Fruit fly (Drosophila melanogaster) whole organism, embryonic: ENCODE results near the gene CG32537.
A peak's percentile ranks its signal among the peaks of the same experiment; 100 is the strongest.

Source experiments
- Blimp-1 ChIP-seq: fragments of 200-800 bp; sonication (Bioruptor generic); optimal IDR thresholded peaks from 3 replicates; lab custom pipeline; 2018; ENCODE audit warnings: missing biosample characterization, missing genetic modification characterization, mild to moderate bottlenecking, moderate library complexity, missing genetic modification reagents
- CG10267 ChIP-seq: fragments of 200-800 bp; sonication (Bioruptor generic); optimal IDR thresholded peaks from 2 replicates; lab custom pipeline; 2018; ENCODE audit warnings: missing biosample characterization, mild to moderate bottlenecking, missing genetic modification characterization, moderate library complexity
- CG10979 ChIP-seq: fragments of 200-800 bp; sonication (Bioruptor generic); optimal IDR thresholded peaks from 2 replicates; lab custom pipeline; 2018; ENCODE audit warnings: missing biosample characterization, mild to moderate bottlenecking, missing genetic modification characterization, moderate library complexity
- CG11695 ChIP-seq: fragments of 200-800 bp; sonication (Bioruptor generic); IDR thresholded peaks from 3 replicates; pipeline ENCODE4 v1.3.6; 2022; ENCODE audit warnings: missing biosample characterization, missing genetic modification characterization
- CG11696 ChIP-seq: fragments of 200-800 bp; sonication (Bioruptor generic); IDR thresholded peaks from 2 replicates; pipeline ENCODE4 v1.3.6; 2022; ENCODE audit warnings: missing biosample characterization, missing genetic modification characterization
- CG12391 ChIP-seq: fragments of 200-800 bp; sonication (Bioruptor generic); optimal IDR thresholded peaks from 3 replicates; lab custom pipeline; 2018; ENCODE audit warnings: missing biosample characterization, mild to moderate bottlenecking, missing genetic modification characterization, moderate library complexity
- CG12659 ChIP-seq: fragments of 200-800 bp; sonication (Bioruptor generic); optimal IDR thresholded peaks from 3 replicates; lab custom pipeline; 2017; ENCODE audit warnings: mild to moderate bottlenecking, missing biosample characterization, missing genetic modification reagents, missing genetic modification characterization
- CG12769 ChIP-seq: fragments of 200-800 bp; sonication (Bioruptor generic); optimal IDR thresholded peaks from 2 replicates; lab custom pipeline; 2019; ENCODE audit warnings: missing biosample characterization, mild to moderate bottlenecking, missing genetic modification characterization, moderate library complexity
- CG13424 ChIP-seq: fragments of 200-800 bp; sonication (Bioruptor generic); optimal IDR thresholded peaks from 2 replicates; lab custom pipeline; 2019; ENCODE audit warnings: missing biosample characterization, mild to moderate bottlenecking, missing genetic modification characterization, moderate library complexity
- CG14710 ChIP-seq: fragments of 200-800 bp; sonication (Bioruptor generic); optimal IDR thresholded peaks from 3 replicates; lab custom pipeline; 2019; ENCODE audit warnings: missing biosample characterization, mild to moderate bottlenecking, missing genetic modification characterization, moderate library complexity
- CG17359 ChIP-seq: fragments of 200-800 bp; sonication (Bioruptor generic); optimal IDR thresholded peaks from 3 replicates; lab custom pipeline; 2018; ENCODE audit warnings: missing biosample characterization, mild to moderate bottlenecking, missing genetic modification characterization, moderate library complexity
- CG17361 ChIP-seq: fragments of 200-800 bp; sonication (Bioruptor generic); IDR thresholded peaks from 3 replicates; pipeline ENCODE4 v1.3.6; 2022; ENCODE audit warnings: missing biosample characterization, missing genetic modification characterization
- CG18262 ChIP-seq: fragments of 200-800 bp; optimal IDR thresholded peaks from 3 replicates; lab custom pipeline; 2019; ENCODE audit warnings: missing biosample characterization, mild to moderate bottlenecking, missing genetic modification characterization, moderate library complexity
- CG2199 ChIP-seq: fragments of 200-800 bp; sonication (Bioruptor generic); IDR thresholded peaks from 3 replicates; pipeline ENCODE4 v1.3.6; 2022; ENCODE audit warnings: missing biosample characterization, missing genetic modification characterization
- CG2712 ChIP-seq: fragments of 200-800 bp; optimal IDR thresholded peaks from 3 replicates; lab custom pipeline; 2019; ENCODE audit warnings: missing biosample characterization, mild to moderate bottlenecking, missing genetic modification characterization, moderate library complexity
- CG32532 ChIP-seq: fragments of 200-800 bp; sonication (Bioruptor generic); IDR thresholded peaks from 2 replicates; pipeline ENCODE4 v1.3.6; 2022; ENCODE audit warnings: missing biosample characterization, missing genetic modification characterization
- CG3838 ChIP-seq: fragments of 200-800 bp; sonication (Bioruptor generic); optimal IDR thresholded peaks from 3 replicates; lab custom pipeline; 2016; ENCODE audit warnings: missing biosample characterization, missing genetic modification characterization
- CG5180 ChIP-seq: fragments of 200-800 bp; sonication (Bioruptor generic); optimal IDR thresholded peaks from 3 replicates; lab custom pipeline; 2017; ENCODE audit warnings: missing biosample characterization, missing genetic modification characterization, mild to moderate bottlenecking, moderate library complexity, missing genetic modification reagents
- CG6254 ChIP-seq: fragments of 200-800 bp; sonication (Bioruptor generic); optimal IDR thresholded peaks from 3 replicates; lab custom pipeline; 2017; ENCODE audit warnings: mild to moderate bottlenecking, missing biosample characterization, missing genetic modification reagents, missing genetic modification characterization
- CG6689 ChIP-seq: fragments of 200-800 bp; sonication (Bioruptor generic); IDR thresholded peaks from 2 replicates; pipeline ENCODE4 v1.3.6; 2022; ENCODE audit warnings: missing biosample characterization, missing genetic modification characterization
- CG7357 ChIP-seq: fragments of 200-800 bp; sonication (Bioruptor generic); IDR thresholded peaks from 3 replicates; pipeline ENCODE4 v1.3.6; 2022; ENCODE audit warnings: missing biosample characterization, missing genetic modification characterization
- CG7372 ChIP-seq: fragments of 200-800 bp; sonication (Bioruptor generic); IDR thresholded peaks from 2 replicates; pipeline ENCODE4 v1.3.6; 2022; ENCODE audit warnings: missing biosample characterization, missing genetic modification characterization
- CG8765 ChIP-seq: fragments of 200-800 bp; sonication (Bioruptor generic); IDR thresholded peaks from 2 replicates; pipeline ENCODE4 v1.3.6; 2022; ENCODE audit warnings: missing biosample characterization, missing genetic modification characterization
- CG9817 ChIP-seq: fragments of 200-800 bp; sonication (Bioruptor generic); optimal IDR thresholded peaks from 2 replicates; lab custom pipeline; 2018; ENCODE audit warnings: missing biosample characterization, mild to moderate bottlenecking, missing genetic modification characterization, moderate library complexity
- D19A ChIP-seq: fragments of 200-800 bp; optimal IDR thresholded peaks from 3 replicates; lab custom pipeline; 2019; ENCODE audit warnings: missing biosample characterization, mild to moderate bottlenecking, missing genetic modification characterization, moderate library complexity
- Dip3 ChIP-seq: fragments of 200-800 bp; sonication (Bioruptor generic); optimal IDR thresholded peaks from 3 replicates; lab custom pipeline; 2016; ENCODE audit warnings: missing biosample characterization, missing genetic modification characterization
- Drgx ChIP-seq: fragments of 200-800 bp; sonication (Bioruptor generic); IDR thresholded peaks from 2 replicates; pipeline ENCODE4 v1.3.6; 2022; ENCODE audit warnings: missing biosample characterization, missing genetic modification characterization
- MTF-1 ChIP-seq: fragments of 200-800 bp; sonication (Bioruptor generic); optimal IDR thresholded peaks from 2 replicates; lab custom pipeline; 2018; ENCODE audit warnings: missing biosample characterization, mild to moderate bottlenecking, missing genetic modification characterization, borderline replicate concordance
- Meics ChIP-seq: fragments of 200-800 bp; sonication (Bioruptor generic); optimal IDR thresholded peaks from 2 replicates; lab custom pipeline; 2017; ENCODE audit warnings: missing biosample characterization, mild to moderate bottlenecking, missing genetic modification characterization
- NC2α ChIP-seq: fragments of 200-800 bp; sonication (Bioruptor generic); optimal IDR thresholded peaks from 2 replicates; lab custom pipeline; 2016; ENCODE audit warnings: missing biosample characterization, missing genetic modification characterization
- Neu2 ChIP-seq: fragments of 200-800 bp; sonication (Bioruptor generic); optimal IDR thresholded peaks from 3 replicates; lab custom pipeline; 2016; ENCODE audit warnings: missing biosample characterization, missing genetic modification characterization, borderline replicate concordance
- Sox100B ChIP-seq: fragments of 200-800 bp; sonication (Bioruptor generic); optimal IDR thresholded peaks from 3 replicates; lab custom pipeline; 2018; ENCODE audit warnings: missing biosample characterization, mild to moderate bottlenecking, missing genetic modification characterization
- bsh ChIP-seq, 2 experiments: fragments of 200-800 bp; sonication (Bioruptor generic); optimal IDR thresholded peaks; 2 replicates each; lab custom pipeline; 2017 to 2018; ENCODE audit warnings: mild to moderate bottlenecking in 2 of 2, missing biosample characterization in 2 of 2, missing genetic modification characterization in 2 of 2, moderate library complexity in 1 of 2
- dati ChIP-seq: fragments of 200-800 bp; sonication (Bioruptor generic); IDR thresholded peaks from 2 replicates; pipeline ENCODE4 v1.3.6; 2022; ENCODE audit warnings: missing biosample characterization, missing genetic modification characterization
- dmrt99B ChIP-seq: fragments of 200-800 bp; sonication (Bioruptor generic); optimal IDR thresholded peaks from 2 replicates; lab custom pipeline; 2018; ENCODE audit warnings: missing biosample characterization, mild to moderate bottlenecking, missing genetic modification characterization, moderate library complexity
- dysf ChIP-seq: fragments of 200-800 bp; sonication (Bioruptor generic); IDR thresholded peaks from 3 replicates; pipeline ENCODE4 v1.3.6; 2022; ENCODE audit warnings: missing biosample characterization, missing genetic modification characterization
- ewg ChIP-seq: fragments of 200-800 bp; sonication (Bioruptor generic); optimal IDR thresholded peaks from 3 replicates; lab custom pipeline; 2017; ENCODE audit warnings: mild to moderate bottlenecking, missing biosample characterization, missing genetic modification reagents, missing genetic modification characterization
- eyg ChIP-seq: fragments of 200-800 bp; sonication (Bioruptor generic); optimal IDR thresholded peaks from 3 replicates; lab custom pipeline; 2016; ENCODE audit warnings: missing biosample characterization, missing genetic modification characterization
- grau ChIP-seq: fragments of 200-800 bp; optimal IDR thresholded peaks from 3 replicates; lab custom pipeline; 2019; ENCODE audit warnings: missing biosample characterization, mild to moderate bottlenecking, missing genetic modification characterization, moderate library complexity
- hkb ChIP-seq, 2 experiments: fragments of 200-800 bp in 1 of 2; fragments of >200 bp in 1 of 2; sonication (Bioruptor generic) in 1 of 2; IDR thresholded peaks in 1 of 2; optimal IDR thresholded peaks in 1 of 2; 2 replicates each; pipeline versions ENCODE4 v1.3.6 to Lab custom; 2017 to 2022; ENCODE audit warnings: missing biosample characterization in 1 of 2, missing genetic modification characterization in 1 of 2
- lbe ChIP-seq: fragments of 200-800 bp; sonication (Bioruptor generic); optimal IDR thresholded peaks from 2 replicates; lab custom pipeline; 2016; ENCODE audit warnings: missing biosample characterization, mild to moderate bottlenecking, missing genetic modification characterization
- phol ChIP-seq: fragments of 200-800 bp; sonication (Bioruptor generic); optimal IDR thresholded peaks from 3 replicates; lab custom pipeline; 2018; ENCODE audit warnings: missing biosample characterization, mild to moderate bottlenecking, missing genetic modification characterization, moderate library complexity
- pzg ChIP-seq: fragments of 200-800 bp; sonication (Bioruptor generic); optimal IDR thresholded peaks from 3 replicates; lab custom pipeline; 2018; ENCODE audit warnings: missing biosample characterization, mild to moderate bottlenecking, missing genetic modification characterization, moderate library complexity
- sens ChIP-seq: fragments of 200-800 bp; sonication (Bioruptor generic); peaks from one replicate; lab custom pipeline; 2016; ENCODE audit warnings: missing biosample characterization, missing genetic modification characterization
- sens-2 ChIP-seq: fragments of 200-800 bp; sonication (Bioruptor generic); IDR thresholded peaks from 2 replicates; pipeline ENCODE4 v1.3.6; 2022; ENCODE audit warnings: missing biosample characterization, missing genetic modification characterization
- stc ChIP-seq: fragments of 200-800 bp; sonication (Bioruptor generic); IDR thresholded peaks from 2 replicates; pipeline ENCODE4 v1.3.6; 2022; ENCODE audit warnings: missing biosample characterization, missing genetic modification characterization
- twi ChIP-seq: fragments of 200-800 bp; optimal IDR thresholded peaks from 2 replicates; lab custom pipeline; 2019; ENCODE audit warnings: missing biosample characterization, mild to moderate bottlenecking, missing genetic modification characterization, moderate library complexity
- vvl ChIP-seq: fragments of 200-800 bp; sonication (Bioruptor generic); IDR thresholded peaks from 2 replicates; pipeline ENCODE4 v1.3.6; 2022; ENCODE audit warnings: missing biosample characterization, missing genetic modification characterization
- zf30C ChIP-seq: fragments of 200-800 bp; sonication (Bioruptor generic); optimal IDR thresholded peaks from 3 replicates; lab custom pipeline; 2018; ENCODE audit warnings: missing biosample characterization, mild to moderate bottlenecking, missing genetic modification characterization

Gene CG32537

dm6 chrX:19262553-19262952, 13.8 kb downstream of the CG32537 start (continued):
- TF ChIP-seq CG10267 (tag; lab: Kevin White, UChicago) (peak; percentile 2), bsh (GFP tag; optimal IDR thresholded peaks at IDR 0.05; lab: Kevin White, UChicago) (peak in 1 of 2 experiments; percentile 6), CG14710 (peak; percentile 20), CG6254 (GFP tag; lab: Kevin White, UChicago) (no peak), CG12659 (no peak), eyg (GFP tag; lab: Kevin White, UChicago) (no peak), CG18262 (peak; percentile 47), CG13424 (tag; lab: Kevin White, UChicago) (peak; percentile 29), stc (0 out of 2 replicates have a peak, but pooled peaks have one; percentile 22), CG12391 (tag; lab: Kevin White, UChicago) (peak; percentile 32), sens (GFP tag; lab: Kevin White, UChicago) (peak; percentile 54), CG17361 (GFP tag; lab: Robert Waterston, UW) (0 out of 3 replicates have a peak, but pooled peaks have one; percentile 30), CG2712 (tag; lab: Kevin White, UChicago) (peak; percentile 52), CG12769 (tag; lab: Kevin White, UChicago) (no peak), CG8765 (GFP tag; lab: Robert Waterston, UW) (no peak), dati (no peak), CG32532 (peak; percentile 11; the same call in 1 of the 2 replicates), zf30C (GFP tag; lab: Kevin White, UChicago) (peak; percentile 14), Blimp-1 (GFP tag; lab: Kevin White, UChicago) (peak; percentile 16), dmrt99B (tag; lab: Kevin White, UChicago) (peak; percentile 45), Drgx (0 out of 2 replicates have a peak, but pooled peaks have one; percentile 36), CG7372 (GFP tag; lab: Robert Waterston, UW) (no peak), CG5180 (GFP tag; lab: Kevin White, UChicago) (no peak), dysf (GFP tag; lab: Robert Waterston, UW) (0 out of 3 replicates have a peak, but pooled peaks have one; percentile 33), CG6689 (GFP tag; lab: Robert Waterston, UW) (0 out of 2 replicates have a peak, but pooled peaks have one; percentile 16), CG11695 (GFP tag; lab: Robert Waterston, UW) (peak; percentile 43; the same call in 1 of the 3 replicates), grau (tag; lab: Kevin White, UChicago) (peak; percentile 6), CG9817 (tag; lab: Kevin White, UChicago) (no peak), NC2α (GFP tag; lab: Kevin White, UChicago) (no peak), lbe (GFP tag; lab: Kevin White, UChicago) (no peak), Dip3 (GFP tag; lab: Kevin White, UChicago) (no peak), CG3838 (GFP tag; lab: Kevin White, UChicago) (no peak), CG10979 (tag; lab: Kevin White, UChicago) (peak; percentile 25), twi (tag; lab: Kevin White, UChicago) (no peak), vvl (peak; percentile 20; the same call in 1 of the 2 replicates), MTF-1 (GFP tag; lab: Kevin White, UChicago) (no peak), sens-2 (GFP tag; lab: Robert Waterston, UW) (0 out of 2 replicates have a peak, but pooled peaks have one; percentile 11), Neu2 (GFP tag; lab: Kevin White, UChicago) (no peak), D19A (tag; lab: Kevin White, UChicago) (peak; percentile 41), CG2199 (no peak), ewg (GFP tag; lab: Kevin White, UChicago) (no peak), pzg (no peak), CG17359 (tag; lab: Kevin White, UChicago) (peak; percentile 49), phol (tag; lab: Kevin White, UChicago) (peak; percentile 52), hkb (optimal IDR thresholded peaks at IDR 0.05; lab: Kevin White, UChicago) (no peak), hkb (GFP tag; IDR thresholded peaks at IDR 0.05; lab: Robert Waterston, UW) (no peak), Meics (GFP tag; lab: Kevin White, UChicago) (peak; percentile 21), Sox100B (GFP tag; lab: Kevin White, UChicago) (no peak), CG7357 (no peak), CG11696 (GFP tag; lab: Robert Waterston, UW) (no peak)
